Fruit fly (Drosophila melanogaster) whole organism, embryonic: ENCODE results near the gene CG5902.

Experiments
- Atf6 ChIP-seq: fragments of 200-800 bp; sonication (Bioruptor generic); IDR thresholded peaks from 2 replicates; pipeline ENCODE4 v1.3.6; 2022; ENCODE audit warnings: missing biosample characterization, missing genetic modification characterization
- BEAF-32 ChIP-seq: fragments of 200-800 bp; sonication (Bioruptor generic); optimal IDR thresholded peaks from 3 replicates; lab custom pipeline; 2017; ENCODE audit warnings: missing biosample characterization, missing genetic modification characterization, mild to moderate bottlenecking, moderate library complexity, missing genetic modification reagents
- CG10267 ChIP-seq: fragments of 200-800 bp; sonication (Bioruptor generic); optimal IDR thresholded peaks from 2 replicates; lab custom pipeline; 2018; ENCODE audit warnings: missing biosample characterization, mild to moderate bottlenecking, missing genetic modification characterization, moderate library complexity
- CG10366 ChIP-seq: fragments of 200-800 bp; sonication (Bioruptor generic); IDR thresholded peaks from 2 replicates; pipeline ENCODE4 v1.3.6; 2022; ENCODE audit warnings: missing biosample characterization, missing genetic modification characterization
- CG11696 ChIP-seq: fragments of 200-800 bp; sonication (Bioruptor generic); IDR thresholded peaks from 2 replicates; pipeline ENCODE4 v1.3.6; 2022; ENCODE audit warnings: missing biosample characterization, missing genetic modification characterization
- CG13123 ChIP-seq: fragments of 200-800 bp; sonication (Bioruptor generic); optimal IDR thresholded peaks from 2 replicates; lab custom pipeline; 2016; ENCODE audit warnings: missing biosample characterization, missing genetic modification characterization
- CG13296 ChIP-seq: fragments of 200-800 bp; sonication (Bioruptor generic); optimal IDR thresholded peaks from 3 replicates; lab custom pipeline; 2018; ENCODE audit warnings: missing biosample characterization, mild to moderate bottlenecking, missing genetic modification characterization
- CG13424 ChIP-seq: fragments of 200-800 bp; sonication (Bioruptor generic); optimal IDR thresholded peaks from 2 replicates; lab custom pipeline; 2019; ENCODE audit warnings: missing biosample characterization, mild to moderate bottlenecking, missing genetic modification characterization, moderate library complexity
- CG14860 ChIP-seq: fragments of 200-800 bp; sonication (Bioruptor generic); IDR thresholded peaks from 3 replicates; pipeline ENCODE4 v1.3.6; 2022; ENCODE audit warnings: missing biosample characterization, missing genetic modification characterization; ENCODE audit not compliant: partially characterized antibody
- CG1647 ChIP-seq: fragments of 200-800 bp; sonication (Bioruptor generic); optimal IDR thresholded peaks from 3 replicates; lab custom pipeline; 2016; ENCODE audit warnings: missing biosample characterization, missing genetic modification characterization
- CG16815 ChIP-seq: fragments of 200-800 bp; sonication (Bioruptor generic); optimal IDR thresholded peaks from 3 replicates; lab custom pipeline; 2017; ENCODE audit warnings: missing biosample characterization, mild to moderate bottlenecking, missing genetic modification characterization
- CG17385 ChIP-seq: fragments of 200-800 bp; sonication (Bioruptor generic); optimal IDR thresholded peaks from 3 replicates; lab custom pipeline; 2018; ENCODE audit warnings: missing biosample characterization, mild to moderate bottlenecking, missing genetic modification characterization
- CG17912 ChIP-seq: fragments of 200-800 bp; sonication (Bioruptor generic); optimal IDR thresholded peaks from 2 replicates; lab custom pipeline; 2018; ENCODE audit warnings: missing biosample characterization, mild to moderate bottlenecking, missing genetic modification characterization
- CG18476 ChIP-seq: fragments of 200-800 bp; sonication (Bioruptor generic); optimal IDR thresholded peaks from 2 replicates; lab custom pipeline; 2016; ENCODE audit warnings: missing biosample characterization, mild to moderate bottlenecking, missing genetic modification characterization
- CG18599 ChIP-seq: fragments of 200-800 bp; sonication (Bioruptor generic); optimal IDR thresholded peaks from 3 replicates; lab custom pipeline; 2017; ENCODE audit warnings: missing biosample characterization, missing genetic modification characterization, mild to moderate bottlenecking, moderate library complexity, missing genetic modification reagents
- CG18764 ChIP-seq: fragments of 200-800 bp; sonication (Bioruptor generic); optimal IDR thresholded peaks from 3 replicates; lab custom pipeline; 2016; ENCODE audit warnings: missing biosample characterization, missing genetic modification characterization
- CG2120 ChIP-seq: fragments of 200-800 bp; sonication (Bioruptor generic); optimal IDR thresholded peaks from 3 replicates; lab custom pipeline; 2016; ENCODE audit warnings: missing biosample characterization, missing genetic modification characterization
- CG30403 ChIP-seq: fragments of 200-800 bp; sonication (Bioruptor generic); optimal IDR thresholded peaks from 3 replicates; lab custom pipeline; 2016; ENCODE audit warnings: missing biosample characterization, missing genetic modification characterization
- CG33213 ChIP-seq: fragments of 200-800 bp; sonication (Bioruptor generic); optimal IDR thresholded peaks from 3 replicates; lab custom pipeline; 2016; ENCODE audit warnings: missing biosample characterization, missing genetic modification characterization
- CG33557 ChIP-seq: fragments of 200-800 bp; sonication (Bioruptor generic); optimal IDR thresholded peaks from 2 replicates; lab custom pipeline; 2019; ENCODE audit warnings: missing biosample characterization, mild to moderate bottlenecking, missing genetic modification characterization, moderate library complexity
- CG4854 ChIP-seq: fragments of 200-800 bp; sonication (Bioruptor generic); optimal IDR thresholded peaks from 2 replicates; lab custom pipeline; 2016; ENCODE audit warnings: missing biosample characterization, missing genetic modification characterization, inconsistent platforms
- CG5180 ChIP-seq: fragments of 200-800 bp; sonication (Bioruptor generic); optimal IDR thresholded peaks from 3 replicates; lab custom pipeline; 2017; ENCODE audit warnings: missing biosample characterization, missing genetic modification characterization, mild to moderate bottlenecking, moderate library complexity, missing genetic modification reagents
- CG6813 ChIP-seq: fragments of 200-800 bp; sonication (Bioruptor generic); optimal IDR thresholded peaks from 2 replicates; lab custom pipeline; 2017; ENCODE audit warnings: missing biosample characterization, missing genetic modification characterization, mild to moderate bottlenecking, moderate library complexity, missing genetic modification reagents
- Dip2 ChIP-seq: fragments of 200-800 bp; sonication (Bioruptor generic); IDR thresholded peaks from 2 replicates; pipeline ENCODE4 v1.3.6; 2022; ENCODE audit warnings: missing biosample characterization, missing genetic modification characterization
- ERR ChIP-seq: fragments of 200-800 bp; sonication (Bioruptor generic); optimal IDR thresholded peaks from 2 replicates; lab custom pipeline; 2016; ENCODE audit warnings: missing biosample characterization, missing genetic modification characterization
- Eip74EF ChIP-seq, 2 experiments: fragments of 200-800 bp in 1 of 2; fragments of >200 bp in 1 of 2; sonication (Bioruptor generic) in 1 of 2; optimal IDR thresholded peaks; 2 replicates each; lab custom pipeline; 2017 to 2019; ENCODE audit warnings: missing biosample characterization in 2 of 2, missing genetic modification characterization in 2 of 2, mild to moderate bottlenecking in 1 of 2, moderate library complexity in 1 of 2
- Ets97D ChIP-seq: fragments of 200-800 bp; sonication (Bioruptor generic); optimal IDR thresholded peaks from 3 replicates; lab custom pipeline; 2016; ENCODE audit warnings: missing biosample characterization, missing genetic modification characterization
- Jarid2 ChIP-seq: fragments of 200-800 bp; sonication (Bioruptor generic); optimal IDR thresholded peaks from 3 replicates; lab custom pipeline; 2017; ENCODE audit warnings: mild to moderate bottlenecking, missing biosample characterization, missing genetic modification reagents, missing genetic modification characterization
- MBD-R2 ChIP-seq: fragments of 200-800 bp; sonication (Bioruptor generic); IDR thresholded peaks from 2 replicates; pipeline ENCODE4 v1.3.6; 2022; ENCODE audit warnings: missing biosample characterization, missing genetic modification characterization
- MTF-1 ChIP-seq: fragments of 200-800 bp; sonication (Bioruptor generic); optimal IDR thresholded peaks from 2 replicates; lab custom pipeline; 2018; ENCODE audit warnings: missing biosample characterization, mild to moderate bottlenecking, missing genetic modification characterization, borderline replicate concordance
- Max ChIP-seq: fragments of 200-800 bp; sonication (Bioruptor generic); optimal IDR thresholded peaks from 2 replicates; lab custom pipeline; 2016; ENCODE audit warnings: missing biosample characterization, mild to moderate bottlenecking, missing genetic modification characterization
- Opbp ChIP-seq: fragments of 200-800 bp; sonication (Bioruptor generic); IDR thresholded peaks from 3 replicates; pipeline ENCODE4 v1.3.6; 2022; ENCODE audit warnings: missing biosample characterization, missing genetic modification characterization; ENCODE audit not compliant: partially characterized antibody
- Sry-δ ChIP-seq: fragments of 200-800 bp; sonication (Bioruptor generic); optimal IDR thresholded peaks from 2 replicates; lab custom pipeline; 2016; ENCODE audit warnings: missing biosample characterization, missing genetic modification characterization
- Usf ChIP-seq: fragments of 200-800 bp; sonication (Bioruptor generic); optimal IDR thresholded peaks from 2 replicates; lab custom pipeline; 2017; ENCODE audit warnings: missing genotype, missing biosample characterization, missing genetic modification characterization
- YL-1 ChIP-seq: fragments of 200-800 bp; sonication (Bioruptor generic); optimal IDR thresholded peaks from 3 replicates; lab custom pipeline; 2017; ENCODE audit warnings: missing biosample characterization, mild to moderate bottlenecking, missing genetic modification characterization
- al ChIP-seq: fragments of 200-800 bp; sonication (Bioruptor generic); IDR thresholded peaks from 2 replicates; pipeline ENCODE4 v1.3.6; 2022; ENCODE audit warnings: missing biosample characterization, missing genetic modification characterization
- amos ChIP-seq: fragments of 200-800 bp; sonication (Bioruptor generic); IDR thresholded peaks from 2 replicates; pipeline ENCODE4 v1.3.6; 2022; ENCODE audit warnings: missing biosample characterization, missing genetic modification characterization; ENCODE audit not compliant: partially characterized antibody
- fd3F ChIP-seq: fragments of 200-800 bp; sonication (Bioruptor generic); optimal IDR thresholded peaks from 2 replicates; lab custom pipeline; 2018; ENCODE audit warnings: missing biosample characterization, mild to moderate bottlenecking, missing genetic modification characterization, moderate library complexity
- fu2 ChIP-seq: fragments of 200-800 bp; sonication (Bioruptor generic); optimal IDR thresholded peaks from 2 replicates; lab custom pipeline; 2016; ENCODE audit warnings: missing biosample characterization, missing genetic modification characterization
- gro ChIP-seq: fragments of 200-800 bp; sonication (Bioruptor generic); optimal IDR thresholded peaks from 2 replicates; lab custom pipeline; 2016; ENCODE audit warnings: missing biosample characterization, missing genetic modification characterization
- h ChIP-seq: fragments of >200 bp; optimal IDR thresholded peaks from 2 replicates; lab custom pipeline; 2017
- ken ChIP-seq: fragments of 200-800 bp; sonication (Bioruptor generic); IDR thresholded peaks from 3 replicates; pipeline ENCODE4 v1.3.6; 2022; ENCODE audit warnings: missing biosample characterization, missing genetic modification characterization
- maf-S ChIP-seq: fragments of 200-800 bp; sonication (Bioruptor generic); optimal IDR thresholded peaks from 2 replicates; lab custom pipeline; 2016; ENCODE audit warnings: missing biosample characterization, missing genetic modification characterization
- psq ChIP-seq: fragments of 200-800 bp; sonication (Bioruptor generic); optimal IDR thresholded peaks from 2 replicates; lab custom pipeline; 2017; ENCODE audit warnings: missing biosample characterization, missing genetic modification characterization
- run ChIP-seq: fragments of 200-800 bp; sonication (Bioruptor generic); optimal IDR thresholded peaks from 3 replicates; lab custom pipeline; 2018; ENCODE audit warnings: missing biosample characterization, mild to moderate bottlenecking, missing genetic modification characterization
- sens-2 ChIP-seq: fragments of 200-800 bp; sonication (Bioruptor generic); IDR thresholded peaks from 2 replicates; pipeline ENCODE4 v1.3.6; 2022; ENCODE audit warnings: missing biosample characterization, missing genetic modification characterization
- stwl ChIP-seq: fragments of 200-800 bp; sonication (Bioruptor generic); optimal IDR thresholded peaks from 3 replicates; lab custom pipeline; 2018; ENCODE audit warnings: missing biosample characterization, mild to moderate bottlenecking, missing genetic modification characterization, moderate library complexity
- toy ChIP-seq: fragments of 200-800 bp; sonication (Bioruptor generic); IDR thresholded peaks from 2 replicates; pipeline ENCODE4 v1.3.6; 2022; ENCODE audit warnings: missing biosample characterization, missing genetic modification characterization

CG5902 gene

dm6 chr3R:23939921-23940839 lies 46.3 kb upstream of the CG5902 start (continued):
- TF ChIP-seq al (no peak; the same call in 1 of the 2 replicates), CG6813 (GFP tag; lab: Kevin White, UChicago) (peak; percentile 95), CG17912 (GFP tag; lab: Kevin White, UChicago) (peak; percentile 92), CG18599 (GFP tag; lab: Kevin White, UChicago) (peak; percentile 83), Ets97D (peak; percentile 36), fd3F (peak; percentile 82), sens-2 (GFP tag; lab: Robert Waterston, UW) (no peak), CG13123 (GFP tag; lab: Kevin White, UChicago) (peak; percentile 81), CG1647 (peak; percentile 78), YL-1 (peak; percentile 82), Sry-δ (GFP tag; lab: Kevin White, UChicago) (no peak), maf-S (GFP tag; lab: Kevin White, UChicago) (peak; percentile 40), psq (GFP tag; lab: Kevin White, UChicago) (peak; percentile 54), ERR (no peak), toy (GFP tag; lab: Robert Waterston, UW) (peak; percentile 47; the same call in 1 of the 2 replicates), stwl (tag; lab: Kevin White, UChicago) (peak; percentile 13), CG14860 (no peak), CG5180 (peak; percentile 86), Eip74EF (GFP tag; optimal IDR thresholded peaks at IDR 0.05; lab: Kevin White, UChicago) (peak in 1 of 2 experiments; percentile 71), CG33557 (peak; percentile 94), CG10267 (tag; lab: Kevin White, UChicago) (peak; percentile 63), MBD-R2 (peak; percentile 40; the same call in 1 of the 2 replicates), run (peak; percentile 71), amos (GFP tag; lab: Robert Waterston, UW) (no peak), CG10366 (GFP tag; lab: Robert Waterston, UW) (peak; percentile 62), CG11696 (GFP tag; lab: Robert Waterston, UW) (peak; percentile 70), CG17385 (GFP tag; lab: Kevin White, UChicago) (peak; percentile 79), Dip2 (GFP tag; lab: Robert Waterston, UW) (no peak), CG2120 (GFP tag; lab: Kevin White, UChicago) (peak; percentile 54), CG33213 (GFP tag; lab: Kevin White, UChicago) (peak; percentile 66), Max (GFP tag; lab: Kevin White, UChicago) (peak; percentile 84), CG30403 (GFP tag; lab: Kevin White, UChicago) (peak; percentile 44), gro (GFP tag; lab: Kevin White, UChicago) (no peak), MTF-1 (peak; percentile 93), CG13296 (GFP tag; lab: Kevin White, UChicago) (peak; percentile 91), CG13424 (tag; lab: Kevin White, UChicago) (peak; percentile 77), Atf6 (GFP tag; lab: Robert Waterston, UW) (peak; percentile 78), Jarid2 (peak; percentile 66), BEAF-32 (GFP tag; lab: Kevin White, UChicago) (no peak), fu2 (GFP tag; lab: Kevin White, UChicago) (peak; percentile 4), CG16815 (GFP tag; lab: Kevin White, UChicago) (peak; percentile 28), CG4854 (peak; percentile 71), Opbp (GFP tag; lab: Robert Waterston, UW) (no peak), CG18764 (GFP tag; lab: Kevin White, UChicago) (peak; percentile 86), Usf (no peak), h (lab: Kevin White, UChicago) (no peak), CG18476 (peak; percentile 85), ken (GFP tag; lab: Robert Waterston, UW) (peak; percentile 37; the same call in 1 of the 3 replicates)
